Fruit fly (Drosophila melanogaster) ovary, adult (tissue): Measurements from ENCODE around the gene CG31807.
A peak's percentile ranks its signal among the peaks of the same experiment; 100 is the strongest.

Source experiments
- CG17801 ChIP-seq: fragments of 200-800 bp; optimal IDR thresholded peaks from 2 replicates; lab custom pipeline; 2019; ENCODE audit warnings: missing biosample characterization, mild to moderate bottlenecking, missing genetic modification characterization, moderate library complexity; ENCODE audit not compliant: partially characterized antibody

CG31807 gene

DNA sequence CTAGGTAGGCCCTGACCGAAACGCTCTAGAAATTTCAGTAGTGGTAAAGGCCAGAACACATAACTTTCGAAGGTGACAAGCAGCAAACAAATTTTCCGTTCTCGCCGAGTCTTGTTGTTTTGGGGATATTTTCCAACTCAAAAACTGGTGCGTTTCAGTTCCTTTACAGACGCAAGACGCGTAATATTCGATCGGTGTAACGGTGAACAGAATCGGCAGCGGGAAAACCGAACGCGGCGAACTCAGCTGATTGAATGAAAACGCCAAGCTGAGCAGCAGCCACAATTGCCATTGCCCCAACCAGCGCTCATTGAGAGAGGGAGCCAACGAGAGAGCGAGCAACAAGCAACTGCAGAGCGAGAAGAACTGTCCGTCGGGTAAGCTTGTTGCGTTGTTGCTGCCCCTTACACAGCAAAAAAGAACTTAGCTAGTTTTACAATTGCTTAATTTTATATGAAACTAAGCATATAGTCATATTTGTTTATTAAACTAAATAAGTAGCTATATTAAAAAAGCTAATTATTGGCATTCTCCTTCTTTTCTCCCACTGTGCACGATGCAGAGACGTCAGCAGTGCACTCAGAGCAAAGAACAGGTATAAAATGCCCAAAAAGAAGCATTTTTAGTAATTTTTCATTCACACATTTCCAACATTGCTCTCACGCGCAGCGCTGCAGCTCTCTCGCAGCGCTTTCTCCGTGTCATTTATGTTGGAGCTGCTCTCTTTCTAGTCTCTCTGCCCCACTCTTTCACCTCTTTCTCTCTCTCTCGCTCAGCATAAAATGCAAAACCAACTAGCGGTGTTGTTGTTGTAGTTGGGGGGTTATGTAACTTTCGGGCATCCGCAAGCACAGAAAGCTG lies 32.3 kb upstream of the CG31807 start, which contains the start of the genes Cyt-c-d and CG31808:
TSS of gene Cyt-c-d (plus strand) at position 51 of the 861 bp plus-strand sequence.
TSS of gene CG31808 (minus strand) at position 355 of the 861 bp plus-strand sequence.
- peak; percentile 90 for TF ChIP-seq CG17801

DNA sequence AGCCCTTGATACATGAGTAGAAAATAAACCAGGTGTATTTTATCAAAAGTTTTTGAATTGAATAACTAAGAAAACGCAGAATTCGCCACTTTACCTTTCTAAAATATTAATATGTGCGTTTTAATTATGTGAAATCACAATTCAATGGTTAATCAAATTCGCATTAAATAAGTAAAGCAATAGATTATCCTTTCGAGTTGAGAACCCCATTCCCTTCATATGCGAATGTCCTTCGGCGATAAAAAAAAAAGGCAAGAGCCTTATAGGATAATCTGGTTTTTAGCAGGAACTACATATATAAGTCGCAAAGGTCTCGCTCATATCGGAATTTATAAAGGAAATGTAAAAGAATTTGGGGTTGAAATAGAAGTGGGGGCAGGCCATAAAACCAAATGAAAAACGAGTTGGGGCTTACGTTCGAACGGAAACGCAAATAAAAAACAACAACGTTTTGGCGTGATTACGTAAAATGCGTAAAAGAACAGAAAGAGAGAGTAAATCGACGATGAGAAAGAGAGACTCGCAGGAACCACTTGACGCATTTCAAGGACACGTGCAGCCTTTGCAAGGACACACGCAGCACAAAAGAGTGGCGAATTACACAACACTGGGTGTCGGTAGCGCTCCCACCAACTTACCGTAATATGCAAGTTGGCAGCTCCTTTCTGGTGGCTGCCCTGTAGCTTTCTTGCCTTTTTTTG lies 31.5 kb upstream of the CG31807 start:
- no peak for TF ChIP-seq CG17801

DNA sequence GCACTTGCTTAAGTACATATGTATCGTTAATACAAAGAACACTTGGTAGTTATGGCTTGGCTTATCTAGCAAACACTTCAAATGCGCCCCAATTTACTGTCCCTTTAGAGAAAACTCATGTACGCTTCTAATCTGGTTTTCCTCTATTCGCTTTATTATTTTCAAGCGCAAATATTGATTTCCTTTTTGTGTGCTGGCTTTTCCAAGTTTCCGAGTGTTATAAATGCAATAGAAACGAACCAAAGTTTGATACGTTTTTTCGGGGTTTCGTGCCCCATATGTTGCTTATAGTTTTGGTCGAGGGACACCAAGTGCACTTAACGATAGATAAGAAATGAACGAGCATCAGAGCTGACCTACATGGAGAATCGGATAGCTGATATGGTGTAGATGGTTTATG lies 30.1 kb upstream of the CG31807 start:
- TF ChIP-seq CG17801, result no peak

DNA sequence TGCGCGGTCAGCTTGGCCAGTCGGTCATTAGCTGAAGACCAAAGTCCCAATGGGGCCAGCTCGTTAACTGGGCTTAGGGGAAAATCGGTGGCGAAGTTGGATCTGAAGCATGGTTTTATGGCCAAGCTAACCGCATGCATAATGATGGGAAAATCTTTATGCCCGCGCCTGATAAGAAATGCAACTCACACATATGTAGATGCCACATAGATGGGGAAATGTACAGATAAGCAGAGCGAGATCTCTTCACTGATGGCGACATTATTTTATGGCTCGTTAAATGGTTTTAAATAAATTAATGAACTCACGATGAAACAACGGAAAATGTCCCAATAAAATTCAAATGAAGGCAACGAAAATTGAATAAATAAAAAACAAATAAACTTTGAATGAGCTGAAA lies 28.1 kb upstream of the CG31807 start:
- no peak for TF ChIP-seq CG17801

DNA sequence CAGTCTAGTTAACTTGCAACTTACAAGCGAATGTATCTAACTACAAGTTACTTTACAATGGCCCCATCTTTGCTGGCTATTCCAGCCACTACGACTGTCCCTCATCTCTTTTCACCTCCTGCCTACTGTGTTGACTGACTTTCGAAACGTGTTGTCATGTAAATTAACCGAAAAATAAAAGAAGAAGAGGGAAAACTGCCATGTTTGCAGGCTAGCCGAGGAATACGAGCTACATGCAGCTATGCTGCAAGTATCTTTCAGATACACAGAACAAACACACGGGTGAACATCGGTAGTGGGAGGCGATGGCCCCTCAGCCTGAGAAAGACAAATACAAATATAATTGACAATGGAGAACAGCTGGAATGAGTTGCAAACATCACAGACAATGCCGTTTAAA lies 26.9 kb upstream of the CG31807 start:
- no peak for TF ChIP-seq CG17801

DNA sequence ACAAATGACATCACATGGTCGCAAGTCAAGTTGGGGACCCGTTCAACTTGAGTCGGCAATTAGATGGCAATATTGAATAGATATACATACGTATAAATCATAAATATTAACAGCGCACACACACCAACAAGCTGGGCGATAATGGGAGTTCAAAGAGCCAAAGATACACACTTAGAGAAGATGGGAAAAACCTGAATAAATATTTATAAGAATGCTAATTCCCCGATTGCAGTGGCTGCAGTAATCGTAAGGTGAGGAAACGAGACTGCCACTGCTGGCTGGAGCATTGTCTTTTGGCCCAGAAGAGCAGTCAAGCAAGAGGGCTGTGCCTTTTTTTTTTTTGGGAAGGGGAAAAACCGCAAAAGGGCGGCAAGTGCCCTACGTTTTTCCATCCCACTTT lies 26.4 kb upstream of the CG31807 start:
- no peak for TF ChIP-seq CG17801

DNA sequence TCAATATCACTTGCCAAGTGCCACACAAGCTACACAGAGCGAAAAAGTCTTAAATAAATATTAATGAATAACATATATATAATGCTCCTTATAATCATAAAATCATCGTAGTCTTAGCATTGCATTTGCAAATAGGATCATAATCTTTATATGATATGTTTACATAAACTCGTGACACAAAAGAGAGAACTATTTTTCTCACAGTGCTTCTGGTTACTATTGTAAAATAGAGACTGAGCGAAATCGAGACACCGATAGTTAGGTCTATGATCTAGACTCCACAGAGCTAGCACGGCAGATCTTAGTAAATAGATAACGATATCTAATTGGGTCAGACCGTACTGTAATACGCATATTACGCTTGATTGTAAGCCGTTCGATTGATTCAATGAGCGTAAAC lies 25.9 kb upstream of the CG31807 start:
- TF ChIP-seq CG17801, result no peak

DNA sequence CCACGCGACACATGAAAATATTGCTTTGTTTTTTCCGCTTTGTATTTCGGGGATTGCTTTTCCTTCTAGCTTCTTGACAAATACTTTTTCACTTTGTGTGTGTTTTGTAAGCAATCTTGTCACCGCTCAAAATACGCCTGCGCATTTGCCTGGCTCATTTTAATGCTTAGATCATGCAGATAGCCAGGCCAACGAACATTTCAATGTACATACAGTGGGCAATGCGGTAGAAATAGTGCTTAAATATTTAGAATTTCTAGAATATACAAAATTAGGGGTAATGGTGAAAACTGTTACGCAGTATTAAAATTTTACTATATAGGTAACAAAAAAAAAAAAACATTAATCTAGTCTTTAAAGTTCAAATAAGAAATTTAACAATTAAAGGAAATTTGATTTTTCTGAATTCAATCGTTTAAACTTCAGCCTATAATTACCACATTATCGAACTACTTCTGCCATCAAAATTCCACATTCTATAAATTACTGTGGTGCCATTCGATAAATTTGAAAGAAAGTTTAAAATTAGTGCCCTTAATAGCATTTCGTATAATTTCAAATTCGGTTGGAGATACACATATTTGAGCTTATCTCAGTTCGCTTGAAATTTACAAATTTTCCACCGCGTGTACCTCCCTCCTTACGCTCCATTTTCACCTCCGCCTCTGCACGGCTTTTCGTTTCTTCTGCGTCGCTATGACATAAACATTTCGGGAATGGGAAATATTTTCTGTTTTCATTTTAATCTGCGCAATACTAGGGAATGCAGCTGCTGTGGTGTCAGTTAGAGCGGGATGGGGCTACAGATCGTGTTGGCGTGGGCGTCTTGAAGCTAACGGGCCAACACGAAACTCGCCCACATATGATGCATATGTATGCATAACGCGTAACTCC lies 23.3 kb upstream of the CG31807 start:
- TF ChIP-seq CG17801, result no peak

DNA sequence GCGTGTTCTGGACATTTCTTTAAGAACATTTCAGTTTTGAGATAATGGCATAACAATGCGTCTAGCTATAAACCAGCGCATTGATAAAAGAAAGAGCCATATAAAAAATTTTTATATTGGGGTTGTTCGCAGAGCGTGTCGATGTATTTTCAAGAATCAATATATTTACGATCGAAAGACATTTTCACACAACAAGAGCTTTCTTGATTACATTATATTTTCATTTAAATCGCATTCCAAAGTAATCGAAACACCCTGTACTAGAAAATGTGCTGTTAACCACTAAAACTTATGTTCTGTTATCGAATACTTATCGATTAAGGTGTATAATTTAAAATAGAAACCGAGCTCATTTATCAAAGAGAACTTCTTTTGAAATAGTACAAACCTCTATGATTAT lies 19.9 kb upstream of the CG31807 start:
- TF ChIP-seq CG17801, result peak; percentile 59

DNA sequence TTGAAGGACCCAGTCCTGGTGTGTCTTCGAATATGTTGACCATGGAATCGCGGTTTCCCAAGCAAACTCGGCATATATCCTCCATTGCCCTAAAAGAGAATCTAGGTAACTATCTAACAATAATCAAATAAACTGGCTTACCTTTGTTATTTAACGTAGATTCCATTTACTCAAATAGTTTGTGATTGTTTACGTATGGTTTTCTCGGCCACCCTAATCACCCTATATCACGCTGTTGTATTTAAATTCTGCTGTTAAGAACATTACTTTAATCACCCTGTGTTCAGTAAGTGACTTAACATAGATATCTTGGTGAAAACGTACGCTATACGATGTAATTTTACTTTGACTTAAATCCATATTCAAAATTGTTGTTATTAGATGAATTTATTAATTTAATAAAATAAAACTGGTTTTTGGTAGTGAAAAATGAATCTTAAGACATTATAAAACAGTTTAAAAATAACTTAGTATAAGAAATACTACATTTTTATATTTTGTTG lies 19.3 kb upstream of the CG31807 start:
- TF ChIP-seq CG17801, result no peak

DNA sequence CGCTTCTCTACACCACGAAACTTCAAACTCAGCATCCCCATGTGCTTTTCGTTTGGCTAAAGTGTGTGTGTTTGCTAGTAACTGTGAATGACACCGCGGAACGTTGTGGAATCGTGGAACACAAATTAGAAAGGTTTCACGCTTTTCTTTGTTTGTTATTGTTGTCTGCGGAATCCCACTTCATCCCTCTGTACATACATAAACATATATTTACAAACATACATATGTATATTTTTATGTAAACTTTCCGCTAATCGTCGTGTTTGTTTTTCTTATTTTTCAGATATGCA lies 6.8 kb upstream of the CG31807 start:
- TF ChIP-seq CG17801, result no peak

DNA sequence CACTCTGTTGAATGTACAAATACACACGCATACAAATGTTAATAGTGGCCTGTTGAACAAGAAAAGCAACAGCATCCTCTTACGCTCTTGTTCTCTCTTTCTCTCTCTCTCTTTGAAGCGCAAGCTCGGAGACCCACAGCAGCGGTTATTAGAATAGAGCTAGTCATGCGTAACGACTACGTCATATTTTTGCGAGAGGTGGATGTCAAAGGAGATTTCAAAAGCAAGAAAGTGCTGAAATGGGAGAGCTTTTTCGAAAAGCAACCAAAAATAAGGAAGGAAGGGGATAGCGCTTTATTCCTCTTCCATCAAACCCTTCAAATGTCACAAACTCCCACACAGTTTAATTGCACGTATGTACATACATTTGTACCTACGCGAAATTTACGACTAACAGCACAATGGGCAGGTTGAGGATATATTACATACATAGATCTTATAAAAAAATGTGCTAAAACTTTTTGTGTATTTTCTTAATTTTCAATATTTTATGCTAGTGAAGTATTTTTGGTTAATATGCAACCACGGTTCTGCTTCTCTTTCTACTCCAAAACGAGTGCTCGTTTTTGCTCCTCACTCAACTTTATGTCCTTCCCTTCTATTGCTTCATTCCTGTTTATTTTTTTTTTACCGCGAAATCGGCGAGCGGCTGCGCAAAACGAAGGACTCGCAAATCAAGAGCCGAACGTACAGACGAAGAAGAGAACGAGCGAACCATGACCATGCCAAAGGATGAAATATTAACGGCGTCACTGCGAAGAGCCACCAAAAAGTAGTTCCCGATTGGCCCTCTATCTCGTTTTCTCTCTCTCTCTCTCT lies 6.2 kb upstream of the CG31807 start:
- TF ChIP-seq CG17801, result no peak

DNA sequence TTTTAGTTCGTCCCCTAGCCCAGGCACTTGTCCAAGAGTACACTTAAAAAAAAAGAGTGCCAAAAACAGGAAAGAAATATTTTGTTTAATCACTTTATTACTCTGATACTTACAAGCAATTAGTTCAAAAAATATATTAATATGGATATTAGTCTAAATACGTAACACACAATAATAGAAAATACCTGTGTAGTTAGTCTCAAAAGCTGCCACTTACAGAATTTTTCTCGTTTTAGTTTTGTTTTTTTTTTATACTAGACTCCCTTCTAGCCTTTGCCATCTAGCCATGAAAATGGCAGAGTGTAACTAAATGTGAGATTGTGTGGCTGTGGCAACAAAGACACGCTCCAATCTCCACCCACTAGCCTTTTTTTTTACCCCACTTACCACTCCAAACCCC lies 4.1 kb upstream of the CG31807 start:
- TF ChIP-seq CG17801, result no peak

DNA sequence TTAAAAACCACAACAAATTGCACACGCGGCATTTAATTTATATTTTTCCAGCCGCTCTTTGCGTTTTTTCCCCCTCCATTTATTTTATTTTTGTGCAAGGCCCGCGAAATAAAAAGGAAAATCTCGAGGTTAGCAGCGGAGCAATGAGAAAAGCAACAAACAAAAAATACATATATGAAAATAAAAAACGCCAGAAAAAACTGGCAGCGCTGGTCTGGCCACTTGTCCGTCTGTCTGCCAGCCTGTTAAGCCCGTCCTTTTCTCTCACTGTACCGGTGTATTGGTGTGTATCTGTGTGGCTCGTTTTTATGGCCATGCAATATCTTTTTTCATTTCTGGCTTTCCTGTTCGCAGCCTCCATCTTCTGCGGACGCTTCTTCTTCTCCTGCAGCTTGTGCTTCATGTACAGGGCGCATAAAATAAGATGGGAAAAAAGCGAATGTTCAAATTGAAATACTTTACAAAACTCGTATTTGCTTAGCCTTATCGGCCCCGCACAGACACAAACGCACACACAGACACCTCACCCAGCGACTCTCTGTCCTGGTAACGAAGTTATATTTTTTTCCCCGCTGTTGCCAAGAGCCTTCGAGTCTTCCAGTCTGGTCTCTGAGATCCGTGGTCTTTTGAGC lies 2.7 kb upstream of the CG31807 start:
- TF ChIP-seq CG17801, result no peak

DNA sequence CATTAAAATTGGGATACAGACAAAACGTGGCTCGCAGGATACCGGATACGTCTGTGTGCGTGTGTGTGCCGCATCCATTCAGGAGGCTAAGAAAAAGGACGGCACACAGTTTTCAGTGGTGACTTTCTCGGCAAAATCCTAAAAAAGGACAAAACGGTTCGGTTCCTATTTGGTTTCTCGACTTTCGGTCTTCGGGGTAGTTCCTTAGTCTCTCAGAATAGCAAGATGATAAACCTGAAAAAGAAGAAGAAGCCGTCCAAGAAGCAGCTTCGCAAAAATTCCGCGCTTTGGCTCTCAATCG lies 1.8 kb upstream of the CG31807 start:
- TF ChIP-seq CG17801, result no peak
